Worm (Caenorhabditis elegans): ENCODE measurements around the gene F11G11.5.
"Not testable (repeated sequence)": the region's sequence is repeated elsewhere in the genome, so short reads cannot be mapped to it uniquely, and the experiment has no call there.

DNA sequence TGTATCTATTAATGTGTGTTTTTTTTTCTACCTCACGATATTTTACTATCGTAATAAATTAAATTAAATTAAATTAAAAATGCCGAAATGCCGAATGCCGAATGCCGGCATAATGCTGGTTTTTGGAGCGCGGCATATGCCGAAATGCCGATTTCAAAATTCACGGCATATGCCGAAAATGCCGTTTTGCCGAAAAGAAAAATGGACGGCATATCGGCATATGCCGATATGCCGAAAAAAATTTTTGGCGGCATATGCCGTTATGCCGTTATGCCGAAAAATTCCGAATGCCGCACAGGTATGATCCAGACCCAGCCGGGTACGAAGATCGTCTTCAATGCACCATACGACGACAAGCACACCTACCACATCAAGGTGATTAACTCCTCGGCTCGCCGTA lies 40.8 kb downstream of the F11G11.5 start, which contains the start of gene msp-32:
- not testable (repeated sequence) for TF ChIP-seq egl-27 (tag; optimal IDR thresholded peaks at IDR 0.05); nhr-25 (tag; optimal IDR thresholded peaks at IDR 0.05); pha-4 (tag; optimal IDR thresholded peaks at IDR 0.05); elt-3 (tag; optimal IDR thresholded peaks at IDR 0.05); snpc-4 (tag; optimal IDR thresholded peaks at IDR 0.05); nhr-28 (tag; optimal IDR thresholded peaks at IDR 0.05); ama-1 (optimal IDR thresholded peaks at IDR 0.05); nhr-43 (tag; optimal IDR thresholded peaks at IDR 0.05; ENCODE audit: poor library complexity, severe bottlenecking); nhr-237 (tag; optimal IDR thresholded peaks at IDR 0.05); unc-62 (GFP tag; optimal IDR thresholded peaks at IDR 0.05); unc-39 (tag; optimal IDR thresholded peaks at IDR 0.05); mml-1 (tag; optimal IDR thresholded peaks at IDR 0.05)
